Fruit fly (Drosophila melanogaster) whole organism, wandering third instar larva: ENCODE results near the gene CG18404.

Experiments
- Abd-B ChIP-seq: fragments of >200 bp; optimal IDR thresholded peaks from 2 replicates; lab custom pipeline; 2017; ENCODE audit warnings: missing biosample characterization, missing genetic modification characterization
- CG32264 ChIP-seq: fragments of 200-800 bp; sonication (Bioruptor generic); optimal IDR thresholded peaks from 2 replicates; lab custom pipeline; 2016; ENCODE audit warnings: missing biosample characterization, missing genetic modification characterization
- CG9705 ChIP-seq: fragments of 200-800 bp; sonication (Bioruptor generic); optimal IDR thresholded peaks from 2 replicates; lab custom pipeline; 2018; ENCODE audit warnings: missing biosample characterization, mild to moderate bottlenecking, missing genetic modification characterization
- CrebA ChIP-seq: fragments of 200-800 bp; sonication (Bioruptor generic); optimal IDR thresholded peaks from 2 replicates; lab custom pipeline; 2016; ENCODE audit warnings: missing biosample characterization, mild to moderate bottlenecking, missing genetic modification characterization, borderline replicate concordance
- Dif ChIP-seq: fragments of 200-275, 200-300 bp; sonication (Bioruptor generic); optimal IDR thresholded peaks from 2 replicates; lab custom pipeline; 2018; ENCODE audit warnings: missing biosample characterization, missing genetic modification characterization; ENCODE audit not compliant: partially characterized antibody
- GATAd ChIP-seq: sonication (Bioruptor generic); optimal IDR thresholded peaks from 2 replicates; lab custom pipeline; 2016; ENCODE audit warnings: missing biosample characterization, missing genetic modification characterization
- HLH106 ChIP-seq: fragments of 200-800 bp; optimal IDR thresholded peaks from 3 replicates; lab custom pipeline; 2019; ENCODE audit warnings: missing biosample characterization, mild to moderate bottlenecking, missing genetic modification characterization, moderate library complexity
- Hnf4 ChIP-seq: fragments of 200-800 bp; sonication (Bioruptor generic); optimal IDR thresholded peaks from 2 replicates; lab custom pipeline; 2016; ENCODE audit warnings: missing biosample characterization, mild to moderate bottlenecking, missing genetic modification characterization
- Hr78 ChIP-seq: fragments of >200 bp; optimal IDR thresholded peaks from 2 replicates; lab custom pipeline; 2017; ENCODE audit warnings: missing biosample characterization, missing genetic modification characterization
- Hr83 ChIP-seq: fragments of 200-300 bp; sonication (Bioruptor generic); optimal IDR thresholded peaks from 2 replicates; lab custom pipeline; 2016; ENCODE audit warnings: missing biosample characterization, mild to moderate bottlenecking, missing genetic modification characterization, moderate library complexity; ENCODE audit not compliant: poor library complexity, severe bottlenecking
- Mio ChIP-seq: sonication (Bioruptor generic); optimal IDR thresholded peaks from 2 replicates; lab custom pipeline; 2016; ENCODE audit warnings: missing biosample characterization, missing genetic modification characterization
- Myc ChIP-seq: fragments of >200 bp; optimal IDR thresholded peaks from 2 replicates; lab custom pipeline; 2017
- N ChIP-seq: fragments of >200 bp; optimal IDR thresholded peaks from 2 replicates; lab custom pipeline; 2018; ENCODE audit warnings: missing biosample characterization, missing external identifiers, missing genetic modification characterization
- OdsH ChIP-seq: fragments of 200-800 bp; sonication (Bioruptor generic); optimal IDR thresholded peaks from 2 replicates; lab custom pipeline; 2016; ENCODE audit warnings: missing biosample characterization, mild to moderate bottlenecking, missing genetic modification characterization
- Rel ChIP-seq, 2 experiments: fragments of 200-800 bp; sonication (Bioruptor generic) in 1 of 2; optimal IDR thresholded peaks; 2 replicates in 1 of 2; 3 replicates in 1 of 2; lab custom pipeline; 2016 to 2019; ENCODE audit warnings: mild to moderate bottlenecking in 2 of 2, missing biosample characterization in 2 of 2, missing genetic modification characterization in 2 of 2, moderate library complexity in 1 of 2
- Vsx2 ChIP-seq: fragments of 200-300, 225-300 bp; sonication (Bioruptor generic); optimal IDR thresholded peaks from 2 replicates; lab custom pipeline; 2018; ENCODE audit warnings: missing biosample characterization, missing genetic modification characterization; ENCODE audit not compliant: partially characterized antibody
- br ChIP-seq: fragments of 200-800 bp; sonication (Bioruptor generic); optimal IDR thresholded peaks from 2 replicates; lab custom pipeline; 2016; ENCODE audit warnings: missing biosample characterization, missing genetic modification characterization
- brk ChIP-seq: fragments of 200-800 bp; sonication (Bioruptor generic); optimal IDR thresholded peaks from 2 replicates; lab custom pipeline; 2016; ENCODE audit warnings: missing biosample characterization, mild to moderate bottlenecking, missing genetic modification characterization
- dl ChIP-seq, 2 experiments: fragments of 175-275, 200-275 bp in 1 of 2; fragments of 200-275 bp in 1 of 2; sonication (Bioruptor generic); optimal IDR thresholded peaks; lab custom pipeline; 2018; ENCODE audit warnings: mild to moderate bottlenecking in 2 of 2, missing biosample characterization in 2 of 2, missing genetic modification characterization in 2 of 2, moderate library complexity in 2 of 2; ENCODE audit not compliant: partially characterized antibody in 2 of 2, insufficient read depth in 1 of 2
- dmrt93B ChIP-seq: fragments of 200-800 bp; sonication (Bioruptor generic); optimal IDR thresholded peaks from 2 replicates; lab custom pipeline; 2018; ENCODE audit warnings: missing biosample characterization, mild to moderate bottlenecking, missing genetic modification characterization
- ey ChIP-seq: fragments of 200-800 bp; sonication (Bioruptor generic); optimal IDR thresholded peaks from 2 replicates; lab custom pipeline; 2016; ENCODE audit warnings: missing biosample characterization, missing genetic modification characterization
- foxo ChIP-seq, 2 experiments: fragments of 200-800 bp; sonication (Bioruptor generic); optimal IDR thresholded peaks; 2 replicates in 1 of 2; 3 replicates in 1 of 2; lab custom pipeline; 2016 to 2017; ENCODE audit warnings: missing biosample characterization in 2 of 2, missing genetic modification characterization in 2 of 2
- fru ChIP-seq: fragments of 200-800 bp; sonication (Bioruptor generic); optimal IDR thresholded peaks from 3 replicates; lab custom pipeline; 2016; ENCODE audit warnings: missing biosample characterization, mild to moderate bottlenecking, missing genetic modification characterization
- h ChIP-seq: fragments of 200-800 bp; sonication (Bioruptor generic); optimal IDR thresholded peaks from 3 replicates; lab custom pipeline; 2016; ENCODE audit warnings: missing biosample characterization, mild to moderate bottlenecking, missing genetic modification characterization
- pan ChIP-seq: fragments of >200 bp; optimal IDR thresholded peaks from 2 replicates; lab custom pipeline; 2017
- psq ChIP-seq: fragments of 200-800 bp; sonication (Bioruptor generic); optimal IDR thresholded peaks from 3 replicates; lab custom pipeline; 2017; ENCODE audit warnings: missing biosample characterization, mild to moderate bottlenecking, missing genetic modification characterization, moderate library complexity
- rgr ChIP-seq: fragments of 200-800 bp; sonication (Bioruptor generic); optimal IDR thresholded peaks from 3 replicates; lab custom pipeline; 2016; ENCODE audit warnings: missing biosample characterization, mild to moderate bottlenecking, missing genetic modification characterization
- sage ChIP-seq: fragments of 200-800 bp; sonication (Bioruptor generic); optimal IDR thresholded peaks from 2 replicates; lab custom pipeline; 2016; ENCODE audit warnings: missing biosample characterization, mild to moderate bottlenecking, missing genetic modification characterization
- tai ChIP-seq: sonication (Bioruptor generic); optimal IDR thresholded peaks from 2 replicates; lab custom pipeline; 2016; ENCODE audit warnings: missing biosample characterization, missing genetic modification characterization
- usp ChIP-seq: fragments of >200 bp; optimal IDR thresholded peaks from 2 replicates; lab custom pipeline; 2017; ENCODE audit warnings: missing biosample characterization, missing genetic modification characterization
- woc ChIP-seq: sonication (Bioruptor generic); optimal IDR thresholded peaks from 2 replicates; lab custom pipeline; 2016; ENCODE audit warnings: missing biosample characterization, mild to moderate bottlenecking, missing genetic modification characterization

The CG18404 gene

DNA sequence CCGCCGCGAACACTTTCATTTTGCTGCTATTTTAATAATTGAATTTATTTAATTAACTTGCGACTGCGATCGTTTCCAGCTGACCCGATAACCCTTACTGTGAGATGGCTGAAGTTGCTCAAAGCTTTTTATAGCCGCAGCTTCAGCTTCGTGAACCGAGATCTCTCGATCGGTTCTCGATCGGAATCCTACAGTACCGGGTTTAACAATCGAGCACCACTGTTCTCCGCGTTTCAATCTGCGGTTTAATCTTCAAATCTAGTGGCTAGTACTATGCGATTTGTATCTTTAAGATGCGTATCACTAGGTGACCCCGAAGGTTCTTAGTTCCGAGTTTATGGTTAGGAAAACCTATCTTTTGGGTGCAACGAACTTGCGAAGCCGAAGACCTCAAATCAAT lies 6.4 kb upstream of the CG18404 start, which contains the start of gene CG9733:
TSS of gene CG9733 (minus strand) at position 101 of the 400 bp plus-strand sequence.
- TF ChIP-seq Hr83 (GFP tag; lab: Kevin White, UChicago) (no peak), N (GFP tag; lab: Kevin White, UChicago) (no peak), Abd-B (GFP tag; lab: Kevin White, UChicago) (no peak), sage (GFP tag; lab: Kevin White, UChicago) (no peak), CG32264 (no peak), dl (GFP tag; optimal IDR thresholded peaks at IDR 0.05; lab: Kevin White, UChicago; ENCODE audit: insufficient read depth in 1 of 2, partially characterized antibody in 2 of 2) (no peak), br (GFP tag; lab: Kevin White, UChicago) (no peak), Myc (lab: Kevin White, UChicago) (no peak), Dif (GFP tag; lab: Kevin White, UChicago) (no peak), pan (lab: Kevin White, UChicago) (no peak), Hnf4 (GFP tag; lab: Kevin White, UChicago) (no peak), ey (no peak), woc (GFP tag; lab: Kevin White, UChicago) (no peak), HLH106 (no peak), h (no peak), Rel (GFP tag; optimal IDR thresholded peaks at IDR 0.05; lab: Kevin White, UChicago) (no peak), Rel (tag; optimal IDR thresholded peaks at IDR 0.05; lab: Kevin White, UChicago) (no peak), brk (GFP tag; lab: Kevin White, UChicago) (no peak)

dm6 chr3R:30247802-30248363 lies 5.1 kb upstream of the CG18404 start:
- TF ChIP-seq Rel (GFP tag; optimal IDR thresholded peaks at IDR 0.05; lab: Kevin White, UChicago) (no peak), Rel (tag; optimal IDR thresholded peaks at IDR 0.05; lab: Kevin White, UChicago) (peak; percentile 84), CG32264 (no peak), rgr (GFP tag; lab: Kevin White, UChicago) (no peak), h (no peak), OdsH (GFP tag; lab: Kevin White, UChicago) (no peak), dl (GFP tag; optimal IDR thresholded peaks at IDR 0.05; lab: Kevin White, UChicago; ENCODE audit: insufficient read depth in 1 of 2, partially characterized antibody in 2 of 2) (no peak), Vsx2 (GFP tag; lab: Kevin White, UChicago) (no peak), tai (GFP tag; lab: Kevin White, UChicago) (no peak), usp (GFP tag; lab: Kevin White, UChicago) (no peak), fru (GFP tag; lab: Kevin White, UChicago) (no peak), Mio (GFP tag; lab: Kevin White, UChicago) (no peak), brk (GFP tag; lab: Kevin White, UChicago) (no peak), Abd-B (GFP tag; lab: Kevin White, UChicago) (no peak), psq (GFP tag; lab: Kevin White, UChicago) (no peak), CrebA (GFP tag; lab: Kevin White, UChicago) (peak; percentile 40), N (GFP tag; lab: Kevin White, UChicago) (no peak), br (GFP tag; lab: Kevin White, UChicago) (no peak), foxo (GFP tag; optimal IDR thresholded peaks at IDR 0.05; lab: Kevin White, UChicago) (peak in 1 of 2 experiments; percentile 30), GATAd (GFP tag; lab: Kevin White, UChicago) (no peak), Hr83 (GFP tag; lab: Kevin White, UChicago) (no peak), HLH106 (no peak), Hnf4 (GFP tag; lab: Kevin White, UChicago) (no peak), CG9705 (GFP tag; lab: Kevin White, UChicago) (no peak), dmrt93B (GFP tag; lab: Kevin White, UChicago) (no peak)

DNA sequence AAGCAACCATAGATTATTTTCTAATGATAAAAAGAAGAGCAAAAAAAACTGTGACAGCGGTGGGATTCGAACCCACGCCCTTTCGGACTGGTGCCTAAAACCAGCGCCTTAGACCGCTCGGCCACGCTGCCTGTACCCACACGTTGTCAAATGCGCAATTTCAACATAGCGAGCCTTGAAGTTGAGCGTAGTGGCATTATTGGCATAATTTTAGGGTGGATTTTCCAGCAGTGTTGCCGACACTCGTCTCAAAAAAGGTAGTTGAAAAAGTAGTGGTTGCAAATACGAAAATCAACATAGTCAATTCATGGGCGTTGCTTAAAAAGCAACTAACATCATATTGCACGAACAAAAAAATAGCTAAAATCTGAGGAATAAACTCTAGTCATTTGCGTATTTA lies 4.4 kb upstream of the CG18404 start:
- TF ChIP-seq Dif (GFP tag; lab: Kevin White, UChicago) (peak; percentile 34), Myc (lab: Kevin White, UChicago) (peak; percentile 71), dl (GFP tag; optimal IDR thresholded peaks at IDR 0.05; lab: Kevin White, UChicago; ENCODE audit: insufficient read depth in 1 of 2, partially characterized antibody in 2 of 2) (no peak)
- TF ChIP-seq, all 38 proteins: peak for 2

DNA sequence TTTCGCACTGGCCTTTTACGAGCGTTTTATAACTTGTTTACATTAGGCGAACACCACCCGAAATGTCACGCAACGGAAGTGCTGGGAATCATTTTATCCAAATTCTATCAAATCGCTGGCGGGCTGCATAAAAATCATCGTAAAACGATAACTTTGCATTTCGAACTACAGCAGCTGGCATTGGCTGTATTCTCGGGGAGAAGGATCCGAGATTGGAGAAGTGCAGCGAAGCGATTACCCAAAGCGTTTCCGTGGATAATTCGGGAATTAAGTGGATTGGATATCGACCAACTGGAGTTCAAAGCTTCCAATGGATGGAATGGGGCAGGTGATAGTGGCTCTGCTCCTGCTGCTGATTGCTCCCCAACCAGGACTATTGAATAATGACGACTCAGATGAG lies 3.7 kb upstream of the CG18404 start, which contains the start of gene CG34299:
TSS of gene CG34299 (plus strand) at position 301 of the 400 bp plus-strand sequence.
- TF ChIP-seq dl (GFP tag; optimal IDR thresholded peaks at IDR 0.05; lab: Kevin White, UChicago; ENCODE audit: insufficient read depth in 1 of 2, partially characterized antibody in 2 of 2), result no peak
- TF ChIP-seq foxo (GFP tag; optimal IDR thresholded peaks at IDR 0.05; lab: Kevin White, UChicago), result no peak
- TF ChIP-seq h, result no peak
- no peak for TF ChIP-seq brk (GFP tag; lab: Kevin White, UChicago)
- TF ChIP-seq sage (GFP tag; lab: Kevin White, UChicago), result no peak
- no peak for TF ChIP-seq Hr78 (GFP tag; lab: Kevin White, UChicago)
- no peak for TF ChIP-seq N (GFP tag; lab: Kevin White, UChicago)
